Worm (Caenorhabditis elegans) whole organism, midembryonic: ENCODE results near the gene W06G6.10.

Experiments used
- T22C8.4 ChIP-seq: fragments of 200-800 bp; sonication (Bioruptor generic); IDR thresholded peaks from 2 replicates; pipeline ENCODE4 v1.3.6; 2022; ENCODE audit warnings: missing genetic modification characterization, missing compliant biosample characterization
- flt-1 ChIP-seq: fragments of 200-800 bp; sonication (Bioruptor generic); IDR thresholded peaks from 2 replicates; pipeline ENCODE4 v1.3.6; 2022; ENCODE audit warnings: missing genetic modification characterization, missing compliant biosample characterization
- klf-2 ChIP-seq: fragments of 200-800 bp; sonication (Bioruptor generic); conservative IDR thresholded peaks from 2 replicates; pipeline ENCODE4 v1.3.6; 2022; ENCODE audit warnings: missing genetic modification reagents, missing genetic modification characterization, missing compliant biosample characterization
- med-1 ChIP-seq: sonication (generic microtip); optimal IDR thresholded peaks from 2 replicates; lab custom pipeline; 2017; ENCODE audit warnings: missing genetic modification characterization, mild to moderate bottlenecking, missing compliant biosample characterization, antibody characterized with exemption, missing genetic modification reagents; ENCODE audit not compliant: insufficient read depth
- ref-1 ChIP-seq: fragments of 200-800 bp; sonication (Bioruptor generic); conservative IDR thresholded peaks from 2 replicates; pipeline ENCODE4 v1.3.6; 2022; ENCODE audit warnings: missing genetic modification reagents, missing genetic modification characterization, missing compliant biosample characterization
- tab-1 ChIP-seq: fragments of 200-800 bp; sonication (Bioruptor generic); IDR thresholded peaks from 2 replicates; pipeline ENCODE4 v1.3.6; 2022; ENCODE audit warnings: missing genetic modification characterization, missing compliant biosample characterization
- ztf-23 ChIP-seq: fragments of 200-800 bp; sonication (Bioruptor generic); IDR thresholded peaks from 2 replicates; pipeline ENCODE4 v1.3.6; 2022; ENCODE audit warnings: missing genetic modification reagents, missing genetic modification characterization, missing compliant biosample characterization
- ztf-29 ChIP-seq: fragments of 200-800 bp; sonication (Bioruptor generic); IDR thresholded peaks from 2 replicates; pipeline ENCODE4 v1.3.6; 2022; ENCODE audit warnings: missing genetic modification reagents, missing genetic modification characterization, missing compliant biosample characterization

DNA sequence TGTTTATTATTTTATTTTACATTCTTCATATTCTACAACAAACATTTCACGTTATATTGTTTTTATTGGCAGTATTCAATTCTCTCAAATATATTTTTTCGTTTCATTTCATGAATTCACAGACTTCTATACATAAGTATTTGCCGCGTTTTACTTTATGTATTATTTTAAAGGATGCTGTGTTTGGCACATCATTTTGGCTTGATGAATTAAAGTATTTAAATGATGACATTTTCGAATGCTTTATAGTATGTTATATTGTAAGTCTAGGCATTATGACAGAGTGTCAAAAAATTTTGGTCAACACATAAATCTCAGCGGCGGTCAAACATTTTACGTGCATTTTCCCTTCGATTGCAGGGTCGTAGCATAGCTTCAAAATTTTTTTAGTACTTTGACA, 48.5 kb upstream of the W06G6.10 start:
- TF ChIP-seq ztf-29, result no peak
- no peak for TF ChIP-seq flt-1 (GFP tag; lab: Robert Waterston, UW)
- no peak for TF ChIP-seq ztf-23 (GFP tag; lab: Robert Waterston, UW)
- TF ChIP-seq T22C8.4, result no peak
- no peak for TF ChIP-seq med-1 (GFP tag; lab: Kevin White, UChicago)
- no peak for TF ChIP-seq ref-1 (GFP tag; lab: Robert Waterston, UW)
- TF ChIP-seq klf-2 (GFP tag; lab: Robert Waterston, UW), result no peak
- no peak for TF ChIP-seq tab-1 (GFP tag; lab: Robert Waterston, UW)
